Worm (Caenorhabditis elegans): ENCODE measurements around the gene R01E6.2.

- no peak for TF ChIP-seq W03F9.2 (tag; optimal IDR thresholded peaks at IDR 0.05)
- no peak for TF ChIP-seq dao-5 (tag; optimal IDR thresholded peaks at IDR 0.05)
Observed at ce11 chrX:13584725-13585371, 18.5 kb upstream of the R01E6.2 start, which contains the start of gene unc-84.

Measured in whole organism, L4/young adult.